Worm (Caenorhabditis elegans) whole organism, mixed stage, embryonic: ENCODE measurements around the gene W01B6.6.

ENCODE experiments used
- M03D4.4 ChIP-seq: sonication (generic microtip); optimal IDR thresholded peaks from 2 replicates; lab custom pipeline; 2017; ENCODE audit warnings: mild to moderate bottlenecking, missing genetic modification characterization, missing compliant biosample characterization
- bed-3 ChIP-seq: fragments of 200-800 bp; sonication (Bioruptor generic); optimal IDR thresholded peaks from 3 replicates; lab custom pipeline; 2018; ENCODE audit warnings: mild to moderate bottlenecking, missing genetic modification characterization, moderate library complexity, missing compliant biosample characterization
- ceh-43 ChIP-seq: fragments of 200-800 bp; sonication (Bioruptor generic); optimal IDR thresholded peaks from 2 replicates; lab custom pipeline; 2018; ENCODE audit warnings: mild to moderate bottlenecking, missing genetic modification characterization, moderate library complexity, missing compliant biosample characterization
- ces-1 ChIP-seq: fragments of 150-350 bp; optimal IDR thresholded peaks from 2 replicates; lab custom pipeline; 2014; ENCODE audit warnings: missing biosample characterization, missing genetic modification reagents, missing genetic modification characterization
- cnd-1 ChIP-seq: fragments of 200-800 bp; sonication (Bioruptor generic); optimal IDR thresholded peaks from 2 replicates; lab custom pipeline; 2018; ENCODE audit warnings: mild to moderate bottlenecking, missing genetic modification characterization, missing compliant biosample characterization
- drap-1 ChIP-seq: fragments of 200-800 bp; sonication (Bioruptor generic); optimal IDR thresholded peaks from 3 replicates; lab custom pipeline; 2018; ENCODE audit warnings: mild to moderate bottlenecking, missing genetic modification characterization, missing compliant biosample characterization
- elt-1 ChIP-seq: sonication (generic microtip); optimal IDR thresholded peaks from 2 replicates; lab custom pipeline; 2017; ENCODE audit warnings: missing genetic modification characterization, mild to moderate bottlenecking, missing compliant biosample characterization, antibody characterized with exemption, moderate library complexity, borderline replicate concordance; ENCODE audit not compliant: insufficient read depth
- elt-3 ChIP-seq: fragments of 150-350 bp; optimal IDR thresholded peaks from 2 replicates; lab custom pipeline; 2014; ENCODE audit warnings: missing biosample characterization, missing genetic modification characterization
- flh-1 ChIP-seq: fragments of 200-800 bp; sonication (Bioruptor generic); optimal IDR thresholded peaks from 2 replicates; lab custom pipeline; 2018; ENCODE audit warnings: mild to moderate bottlenecking, missing genetic modification characterization, moderate library complexity, missing compliant biosample characterization
- hlh-1 ChIP-seq: fragments of 150-350 bp; optimal IDR thresholded peaks from 2 replicates; lab custom pipeline; 2014; ENCODE audit warnings: missing biosample characterization, missing genetic modification reagents, missing genetic modification characterization
- lin-32 ChIP-seq: fragments of 200-800 bp; sonication (Bioruptor generic); optimal IDR thresholded peaks from 2 replicates; lab custom pipeline; 2018; ENCODE audit warnings: mild to moderate bottlenecking, missing genetic modification characterization, missing compliant biosample characterization
- mab-5 ChIP-seq: fragments of 150-350 bp; optimal IDR thresholded peaks from 2 replicates; lab custom pipeline; 2014; ENCODE audit warnings: missing biosample characterization, missing genetic modification characterization
- mep-1 ChIP-seq: fragments of 150-350 bp; optimal IDR thresholded peaks from 2 replicates; lab custom pipeline; 2017; ENCODE audit warnings: missing biosample characterization, missing genetic modification reagents, missing genetic modification characterization, inconsistent platforms
- mls-2 ChIP-seq: sonication (generic microtip); optimal IDR thresholded peaks from 2 replicates; lab custom pipeline; 2016; ENCODE audit warnings: mild to moderate bottlenecking, missing genetic modification characterization, moderate library complexity, missing compliant biosample characterization
- nhr-12 ChIP-seq: fragments of 150-350 bp; optimal IDR thresholded peaks from 2 replicates; lab custom pipeline; 2014; ENCODE audit warnings: missing biosample characterization, missing genetic modification characterization
- nhr-76 ChIP-seq: sonication (generic microtip); optimal IDR thresholded peaks from 2 replicates; lab custom pipeline; 2017; ENCODE audit warnings: missing biosample characterization, missing genetic modification characterization
- pha-4 ChIP-seq: fragments of 150-350 bp; optimal IDR thresholded peaks from 2 replicates; lab custom pipeline; 2018; ENCODE audit warnings: missing biosample characterization, missing genetic modification reagents, missing genetic modification characterization
- sem-2 ChIP-seq: fragments of 200-800 bp; sonication (Bioruptor generic); optimal IDR thresholded peaks from 2 replicates; lab custom pipeline; 2018; ENCODE audit warnings: mild to moderate bottlenecking, missing genetic modification characterization, missing compliant biosample characterization
- snpc-4 ChIP-seq: fragments of 150-350 bp; optimal IDR thresholded peaks from 2 replicates; lab custom pipeline; 2014; ENCODE audit warnings: missing biosample characterization, missing genetic modification characterization
- sptf-1 ChIP-seq: sonication (generic microtip); optimal IDR thresholded peaks from 2 replicates; lab custom pipeline; 2017; ENCODE audit warnings: mild to moderate bottlenecking, missing genetic modification characterization, moderate library complexity, missing compliant biosample characterization
- unc-120 ChIP-seq: sonication (generic microtip); optimal IDR thresholded peaks from 2 replicates; lab custom pipeline; 2017; ENCODE audit warnings: missing genetic modification characterization, missing compliant biosample characterization; ENCODE audit not compliant: poor library complexity, severe bottlenecking
- unc-39 ChIP-seq: fragments of 150-350 bp; optimal IDR thresholded peaks from 2 replicates; lab custom pipeline; 2014; ENCODE audit warnings: missing biosample characterization, missing genetic modification characterization
- unc-62 ChIP-seq: fragments of 150-350 bp; optimal IDR thresholded peaks from 2 replicates; lab custom pipeline; 2014; ENCODE audit warnings: missing biosample characterization, missing genetic modification reagents, missing genetic modification characterization
- ztf-11 ChIP-seq: fragments of 150-350 bp; optimal IDR thresholded peaks from 2 replicates; lab custom pipeline; 2014; ENCODE audit warnings: missing biosample characterization, missing genetic modification characterization

Gene W01B6.6

ce11 chrIV:10060795-10061194 lies 20.1 kb upstream of the W01B6.6 start:
- no peak for TF ChIP-seq unc-120
- TF ChIP-seq cnd-1 (tag; lab: Kevin White, UChicago): no peak
- no peak for TF ChIP-seq elt-3 (tag; lab: Kevin White, UChicago)
- TF ChIP-seq mls-2 (tag; lab: Kevin White, UChicago): no peak
- TF ChIP-seq bed-3: no peak

ce11 chrIV:10062728-10063127 lies 18.2 kb upstream of the W01B6.6 start, which contains the start of gene ipla-7:
ipla-7 (minus strand) TSS chrIV:10062849.
- TF ChIP-seq unc-120: no peak
- peak; percentile 22 for TF ChIP-seq ces-1

- TF ChIP-seq ceh-43 (GFP tag; lab: Kevin White, UChicago) (no peak), drap-1 (GFP tag; lab: Kevin White, UChicago) (no peak), ztf-11 (tag; lab: Kevin White, UChicago) (no peak), pha-4 (no peak), unc-120 (no peak), unc-62 (GFP tag; lab: Kevin White, UChicago) (no peak), mab-5 (no peak), sptf-1 (tag; lab: Kevin White, UChicago) (no peak), elt-1 (tag; lab: Kevin White, UChicago) (no peak), ces-1 (no peak), snpc-4 (no peak), cnd-1 (tag; lab: Kevin White, UChicago) (no peak), M03D4.4 (tag; lab: Kevin White, UChicago) (no peak), sem-2 (GFP tag; lab: Kevin White, UChicago) (no peak), unc-39 (tag; lab: Kevin White, UChicago) (no peak), nhr-12 (no peak), lin-32 (GFP tag; lab: Kevin White, UChicago) (no peak), hlh-1 (tag; lab: Kevin White, UChicago) (no peak), mep-1 (tag; lab: Kevin White, UChicago) (no peak)
- TF ChIP-seq, all 35 proteins: peak for 0
Observed at ce11 chrIV:10063941-10064340, 17.0 kb upstream of the W01B6.6 start.

- TF ChIP-seq bed-3: no peak
- TF ChIP-seq M03D4.4 (tag; lab: Kevin White, UChicago): no peak
- peak; percentile 98 for TF ChIP-seq unc-62 (GFP tag; lab: Kevin White, UChicago)
- TF ChIP-seq sem-2 (GFP tag; lab: Kevin White, UChicago): no peak
- TF ChIP-seq ces-1: no peak
- no peak for TF ChIP-seq ztf-11 (tag; lab: Kevin White, UChicago)
Observed at ce11 chrIV:10065159-10065558, 15.8 kb upstream of the W01B6.6 start.

ce11 chrIV:10066456-10066855 lies 14.5 kb upstream of the W01B6.6 start:
- TF ChIP-seq sem-2 (GFP tag; lab: Kevin White, UChicago) (no peak), M03D4.4 (tag; lab: Kevin White, UChicago) (no peak), elt-1 (tag; lab: Kevin White, UChicago) (no peak), pha-4 (no peak), drap-1 (GFP tag; lab: Kevin White, UChicago) (no peak), unc-39 (tag; lab: Kevin White, UChicago) (no peak), flh-1 (GFP tag; lab: Kevin White, UChicago) (no peak), mep-1 (tag; lab: Kevin White, UChicago) (no peak), nhr-76 (tag; lab: Kevin White, UChicago) (no peak)
- TF ChIP-seq, all 35 proteins: peak for 0

ce11 chrIV:10067541-10067940 lies 13.4 kb upstream of the W01B6.6 start, which contains the start of gene cwn-2:
cwn-2 (plus strand) TSS chrIV:10067816.
- TF ChIP-seq elt-3 (tag; lab: Kevin White, UChicago): no peak

- no peak for TF ChIP-seq mep-1 (tag; lab: Kevin White, UChicago)
- TF ChIP-seq, all 35 proteins: peak for 0
Observed at ce11 chrIV:10068266-10068665, 12.7 kb upstream of the W01B6.6 start.

- no peak for TF ChIP-seq sem-2 (GFP tag; lab: Kevin White, UChicago)
Observed at ce11 chrIV:10072527-10072926, 8.4 kb upstream of the W01B6.6 start, which contains the start of gene W01B6.3. W01B6.3 (minus strand) TSS chrIV:10072627.
